Fruit fly (Drosophila melanogaster) whole organism, embryonic: ENCODE results near the gene CG8372.

Experiments used
- Atf6 ChIP-seq: fragments of 200-800 bp; sonication (Bioruptor generic); IDR thresholded peaks from 2 replicates; pipeline ENCODE4 v1.3.6; 2022; ENCODE audit warnings: missing biosample characterization, missing genetic modification characterization
- B-H1 ChIP-seq: fragments of 200-800 bp; sonication (Bioruptor generic); IDR thresholded peaks from 3 replicates; pipeline ENCODE4 v1.3.6; 2022; ENCODE audit warnings: missing biosample characterization, missing genetic modification characterization
- B-H2 ChIP-seq: fragments of 200-800 bp; sonication (Bioruptor generic); optimal IDR thresholded peaks from 2 replicates; lab custom pipeline; 2018; ENCODE audit warnings: missing biosample characterization, mild to moderate bottlenecking, missing genetic modification characterization
- Bgb ChIP-seq: fragments of 200-800 bp; sonication (Bioruptor generic); IDR thresholded peaks from 2 replicates; pipeline ENCODE4 v1.3.6; 2022; ENCODE audit warnings: missing biosample characterization, missing genetic modification characterization; ENCODE audit not compliant: partially characterized antibody
- CG10274 ChIP-seq: fragments of 200-800 bp; sonication (Bioruptor generic); optimal IDR thresholded peaks from 3 replicates; lab custom pipeline; 2017; ENCODE audit warnings: missing biosample characterization, mild to moderate bottlenecking, missing genetic modification characterization
- CG12299 ChIP-seq: fragments of 200-800 bp; sonication (Bioruptor generic); optimal IDR thresholded peaks from 2 replicates; lab custom pipeline; 2018; ENCODE audit warnings: missing biosample characterization, mild to moderate bottlenecking, missing genetic modification characterization
- CG1233 ChIP-seq: fragments of 200-800 bp; sonication (Bioruptor generic); optimal IDR thresholded peaks from 4 replicates; lab custom pipeline; 2018; ENCODE audit warnings: missing biosample characterization, mild to moderate bottlenecking, missing genetic modification characterization
- CG13624 ChIP-seq: fragments of 200-800 bp; sonication (Bioruptor generic); optimal IDR thresholded peaks from 2 replicates; lab custom pipeline; 2016; ENCODE audit warnings: missing biosample characterization, missing genetic modification characterization
- CG14710 ChIP-seq: fragments of 200-800 bp; sonication (Bioruptor generic); optimal IDR thresholded peaks from 3 replicates; lab custom pipeline; 2019; ENCODE audit warnings: missing biosample characterization, mild to moderate bottlenecking, missing genetic modification characterization, moderate library complexity
- CG17568 ChIP-seq: fragments of 200-800 bp; sonication (Bioruptor generic); optimal IDR thresholded peaks from 2 replicates; lab custom pipeline; 2018; ENCODE audit warnings: missing biosample characterization, mild to moderate bottlenecking, missing genetic modification characterization, moderate library complexity
- CG2678 ChIP-seq: fragments of 200-800 bp; sonication (Bioruptor generic); optimal IDR thresholded peaks from 3 replicates; lab custom pipeline; 2019; ENCODE audit warnings: missing biosample characterization, mild to moderate bottlenecking, missing genetic modification characterization, moderate library complexity
- CG33557 ChIP-seq: fragments of 200-800 bp; sonication (Bioruptor generic); optimal IDR thresholded peaks from 2 replicates; lab custom pipeline; 2019; ENCODE audit warnings: missing biosample characterization, mild to moderate bottlenecking, missing genetic modification characterization, moderate library complexity
- CG3726 ChIP-seq: fragments of 200-800 bp; sonication (Bioruptor generic); IDR thresholded peaks from 3 replicates; pipeline ENCODE4, ENCODE4 v1.3.6; 2022; ENCODE audit warnings: missing biosample characterization, missing genetic modification characterization
- CG5245 ChIP-seq: fragments of 200-800 bp; sonication (Bioruptor generic); optimal IDR thresholded peaks from 3 replicates; lab custom pipeline; 2016; ENCODE audit warnings: missing biosample characterization, missing genetic modification characterization
- CG5953 ChIP-seq: fragments of 200-800 bp; sonication (Bioruptor generic); IDR thresholded peaks from 2 replicates; pipeline ENCODE4 v1.3.6; 2022; ENCODE audit warnings: missing biosample characterization, missing genetic modification characterization
- CG6791 ChIP-seq: fragments of 200-800 bp; sonication (Bioruptor generic); IDR thresholded peaks from 3 replicates; pipeline ENCODE4 v1.3.6; 2022; ENCODE audit warnings: missing biosample characterization, missing genetic modification characterization; ENCODE audit not compliant: partially characterized antibody
- CG7928 ChIP-seq: fragments of 200-800 bp; sonication (Bioruptor generic); optimal IDR thresholded peaks from 2 replicates; lab custom pipeline; 2017; ENCODE audit warnings: missing biosample characterization, mild to moderate bottlenecking, missing genetic modification characterization
- Dad ChIP-seq: fragments of 200-800 bp; sonication (Bioruptor generic); optimal IDR thresholded peaks from 3 replicates; lab custom pipeline; 2016; ENCODE audit warnings: missing biosample characterization, missing genetic modification characterization
- Elba2 ChIP-seq: fragments of 200-800 bp; sonication (Bioruptor generic); optimal IDR thresholded peaks from 3 replicates; lab custom pipeline; 2016; ENCODE audit warnings: missing biosample characterization, missing genetic modification characterization
- Fer3 ChIP-seq: fragments of 200-800 bp; sonication (Bioruptor generic); optimal IDR thresholded peaks from 2 replicates; lab custom pipeline; 2018; ENCODE audit warnings: missing biosample characterization, mild to moderate bottlenecking, missing genetic modification characterization, moderate library complexity
- GATAe ChIP-seq: fragments of 200-800 bp; sonication (Bioruptor generic); conservative IDR thresholded peaks from 2 replicates; pipeline ENCODE4 v1.3.6; 2022; ENCODE audit warnings: missing biosample characterization, missing genetic modification characterization
- MTF-1 ChIP-seq: fragments of 200-800 bp; sonication (Bioruptor generic); optimal IDR thresholded peaks from 2 replicates; lab custom pipeline; 2018; ENCODE audit warnings: missing biosample characterization, mild to moderate bottlenecking, missing genetic modification characterization, borderline replicate concordance
- Med ChIP-seq: fragments of 200-800 bp; sonication (Bioruptor generic); peaks from one replicate; lab custom pipeline; 2016; ENCODE audit warnings: missing biosample characterization, missing genetic modification characterization, mild to moderate bottlenecking, inconsistent platforms, moderate library complexity
- Nf-YC ChIP-seq: fragments of 200-800 bp; optimal IDR thresholded peaks from 3 replicates; lab custom pipeline; 2019; ENCODE audit warnings: missing biosample characterization, mild to moderate bottlenecking, missing genetic modification characterization, moderate library complexity
- Poxn ChIP-seq: fragments of 200-800 bp; sonication (Bioruptor generic); IDR thresholded peaks from 2 replicates; pipeline ENCODE4 v1.3.6; 2022; ENCODE audit warnings: missing biosample characterization, missing genetic modification characterization
- Sox100B ChIP-seq: fragments of 200-800 bp; sonication (Bioruptor generic); optimal IDR thresholded peaks from 3 replicates; lab custom pipeline; 2018; ENCODE audit warnings: missing biosample characterization, mild to moderate bottlenecking, missing genetic modification characterization
- Sry-β ChIP-seq: fragments of 200-800 bp; sonication (Bioruptor generic); optimal IDR thresholded peaks from 2 replicates; lab custom pipeline; 2018; ENCODE audit warnings: missing biosample characterization, mild to moderate bottlenecking, missing genetic modification characterization, moderate library complexity
- Vsx1 ChIP-seq: fragments of 200-800 bp; sonication (Bioruptor generic); optimal IDR thresholded peaks from 2 replicates; lab custom pipeline; 2017; ENCODE audit warnings: missing biosample characterization, mild to moderate bottlenecking, missing genetic modification characterization, missing genetic modification reagents
- Xbp1 ChIP-seq: fragments of 200-800 bp; sonication (Bioruptor generic); optimal IDR thresholded peaks from 3 replicates; lab custom pipeline; 2016; ENCODE audit warnings: missing biosample characterization, mild to moderate bottlenecking, missing genetic modification characterization
- al ChIP-seq: fragments of 200-800 bp; sonication (Bioruptor generic); IDR thresholded peaks from 2 replicates; pipeline ENCODE4 v1.3.6; 2022; ENCODE audit warnings: missing biosample characterization, missing genetic modification characterization
- ap ChIP-seq: fragments of 200-800 bp; sonication (Bioruptor generic); IDR thresholded peaks from 2 replicates; pipeline ENCODE4 v1.3.6; 2022; ENCODE audit warnings: missing biosample characterization, missing genetic modification characterization
- az2 ChIP-seq: fragments of 200-800 bp; sonication (Bioruptor generic); optimal IDR thresholded peaks from 3 replicates; lab custom pipeline; 2016; ENCODE audit warnings: missing biosample characterization, missing genetic modification characterization
- chif ChIP-seq, 2 experiments: fragments of 200-800 bp; sonication (Bioruptor generic); optimal IDR thresholded peaks; 3 replicates each; lab custom pipeline; 2016; ENCODE audit warnings: missing biosample characterization in 2 of 2, missing genetic modification characterization in 2 of 2
- corto ChIP-seq: fragments of 200-800 bp; sonication (Bioruptor generic); optimal IDR thresholded peaks from 2 replicates; lab custom pipeline; 2016; ENCODE audit warnings: missing biosample characterization, mild to moderate bottlenecking, missing genetic modification characterization, moderate library complexity
- fd96Cb ChIP-seq: fragments of 200-800 bp; sonication (Bioruptor generic); optimal IDR thresholded peaks from 2 replicates; lab custom pipeline; 2018; ENCODE audit warnings: missing biosample characterization, mild to moderate bottlenecking, missing genetic modification characterization, moderate library complexity
- gsb ChIP-seq: fragments of 200-800 bp; sonication (Bioruptor generic); IDR thresholded peaks from 2 replicates; pipeline ENCODE4 v1.3.6; 2022; ENCODE audit warnings: missing biosample characterization, missing genetic modification characterization
- gt ChIP-seq: fragments of 200-800 bp; sonication (Bioruptor generic); IDR thresholded peaks from 2 replicates; pipeline ENCODE4 v1.3.6; 2022; ENCODE audit warnings: missing biosample characterization, missing genetic modification characterization
- hkb ChIP-seq, 2 experiments: fragments of 200-800 bp in 1 of 2; fragments of >200 bp in 1 of 2; sonication (Bioruptor generic) in 1 of 2; IDR thresholded peaks in 1 of 2; optimal IDR thresholded peaks in 1 of 2; 2 replicates each; pipeline versions ENCODE4 v1.3.6 to Lab custom; 2017 to 2022; ENCODE audit warnings: missing biosample characterization in 1 of 2, missing genetic modification characterization in 1 of 2
- kay ChIP-seq: fragments of 200-800 bp; sonication (Bioruptor generic); optimal IDR thresholded peaks from 2 replicates; lab custom pipeline; 2016; ENCODE audit warnings: missing biosample characterization, missing genetic modification characterization
- klu ChIP-seq: fragments of 200-800 bp; sonication (Bioruptor generic); IDR thresholded peaks from 2 replicates; pipeline ENCODE4 v1.3.6; 2022; ENCODE audit warnings: missing biosample characterization, missing genetic modification characterization
- mld ChIP-seq: fragments of 200-800 bp; sonication (Bioruptor generic); IDR thresholded peaks from 3 replicates; pipeline ENCODE4 v1.3.6; 2022; ENCODE audit warnings: missing biosample characterization, missing genetic modification characterization; ENCODE audit not compliant: partially characterized antibody
- repo ChIP-seq: fragments of 200-800 bp; sonication (Bioruptor generic); optimal IDR thresholded peaks from 2 replicates; lab custom pipeline; 2016; ENCODE audit warnings: missing biosample characterization, missing genetic modification characterization
- ro ChIP-seq: fragments of 200-800 bp; sonication (Bioruptor generic); IDR thresholded peaks from 2 replicates; pipeline ENCODE4 v1.3.6; 2022; ENCODE audit warnings: missing biosample characterization, missing genetic modification characterization
- sd ChIP-seq: fragments of 200-800 bp; sonication (Bioruptor generic); optimal IDR thresholded peaks from 3 replicates; lab custom pipeline; 2018; ENCODE audit warnings: missing biosample characterization, mild to moderate bottlenecking, missing genetic modification characterization, moderate library complexity
- ssp ChIP-seq: fragments of 200-800 bp; sonication (Bioruptor generic); IDR thresholded peaks from 2 replicates; pipeline ENCODE4 v1.3.6; 2022; ENCODE audit warnings: missing biosample characterization, missing genetic modification characterization
- tll ChIP-seq, 2 experiments: fragments of 200-800 bp in 1 of 2; fragments of >200 bp in 1 of 2; sonication (Bioruptor generic) in 1 of 2; optimal IDR thresholded peaks; 2 replicates each; lab custom pipeline; 2017 to 2019; ENCODE audit warnings: missing biosample characterization in 2 of 2, missing genetic modification characterization in 2 of 2, mild to moderate bottlenecking in 1 of 2, moderate library complexity in 1 of 2
- trem ChIP-seq: fragments of 200-800 bp; optimal IDR thresholded peaks from 3 replicates; lab custom pipeline; 2019; ENCODE audit warnings: missing biosample characterization, mild to moderate bottlenecking, missing genetic modification characterization, moderate library complexity
- vfl ChIP-seq: fragments of 200-800 bp; sonication (Bioruptor generic); optimal IDR thresholded peaks from 2 replicates; lab custom pipeline; 2016; ENCODE audit warnings: missing biosample characterization, missing genetic modification characterization
- vvl ChIP-seq: fragments of 200-800 bp; sonication (Bioruptor generic); IDR thresholded peaks from 2 replicates; pipeline ENCODE4 v1.3.6; 2022; ENCODE audit warnings: missing biosample characterization, missing genetic modification characterization
- yki ChIP-seq: fragments of >200 bp; optimal IDR thresholded peaks from 3 replicates; lab custom pipeline; 2018
- zf30C ChIP-seq: fragments of 200-800 bp; sonication (Bioruptor generic); optimal IDR thresholded peaks from 3 replicates; lab custom pipeline; 2018; ENCODE audit warnings: missing biosample characterization, mild to moderate bottlenecking, missing genetic modification characterization

The CG8372 gene

DNA sequence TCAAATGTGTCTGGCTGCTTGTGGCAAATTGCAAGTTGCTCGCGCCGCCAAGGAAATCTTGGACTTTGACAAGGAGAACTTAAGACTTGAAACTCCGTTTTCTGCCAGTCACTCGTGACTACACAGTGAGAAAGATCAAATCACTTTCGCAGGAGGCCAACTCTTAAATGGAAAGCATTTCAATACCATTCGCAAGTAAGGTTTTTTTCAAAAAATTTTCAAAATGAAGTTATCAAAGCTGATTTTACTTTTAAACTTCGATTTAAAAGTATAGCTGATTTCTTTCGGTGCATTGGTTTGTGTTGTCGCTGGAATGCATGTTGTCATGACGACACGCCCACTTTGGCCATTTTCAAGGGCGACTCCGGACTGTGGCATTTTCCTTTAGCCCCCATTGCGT lies 19.7 kb upstream of the CG8372 start (continued):
- TF ChIP-seq Atf6 (GFP tag; lab: Robert Waterston, UW): 0 out of 2 replicates have a peak, but pooled peaks have one; percentile 15
- TF ChIP-seq CG12299 (tag; lab: Kevin White, UChicago): no peak
- peak; percentile 27 for TF ChIP-seq sd
- no peak for TF ChIP-seq kay (GFP tag; lab: Kevin White, UChicago)
- TF ChIP-seq ssp (GFP tag; lab: Robert Waterston, UW): no peak
- no peak for TF ChIP-seq MTF-1
- no peak for TF ChIP-seq hkb (optimal IDR thresholded peaks at IDR 0.05; lab: Kevin White, UChicago)
- no peak for TF ChIP-seq hkb (GFP tag; IDR thresholded peaks at IDR 0.05; lab: Robert Waterston, UW)
- peak; percentile 7 for TF ChIP-seq fd96Cb (tag; lab: Kevin White, UChicago)
- no peak for TF ChIP-seq ap
- no peak for TF ChIP-seq tll (GFP tag; optimal IDR thresholded peaks at IDR 0.05; lab: Kevin White, UChicago)
- no peak for TF ChIP-seq Poxn (GFP tag; lab: Robert Waterston, UW)
- no peak for TF ChIP-seq CG6791
- TF ChIP-seq CG13624 (GFP tag; lab: Kevin White, UChicago): no peak
- no peak for TF ChIP-seq gsb (GFP tag; lab: Robert Waterston, UW)
- no peak for TF ChIP-seq trem (tag; lab: Kevin White, UChicago)
- no peak for TF ChIP-seq CG1233 (GFP tag; lab: Kevin White, UChicago)
- TF ChIP-seq ro (GFP tag; lab: Robert Waterston, UW): no peak
- TF ChIP-seq vfl (GFP tag; lab: Kevin White, UChicago): no peak
- no peak for TF ChIP-seq yki
- TF ChIP-seq CG17568 (GFP tag; lab: Kevin White, UChicago): no peak
- no peak for TF ChIP-seq corto (GFP tag; lab: Kevin White, UChicago)
- TF ChIP-seq chif (GFP tag; optimal IDR thresholded peaks at IDR 0.05; lab: Kevin White, UChicago): peak in 1 of 2 experiments; percentile 6
- peak; percentile 14 for TF ChIP-seq CG2678 (tag; lab: Kevin White, UChicago)
- TF ChIP-seq CG33557: no peak
- TF ChIP-seq Nf-YC: no peak
- no peak for TF ChIP-seq Sry-β (GFP tag; lab: Kevin White, UChicago)
- TF ChIP-seq al (GFP tag; lab: Robert Waterston, UW): no peak
- peak; percentile 66 for TF ChIP-seq Med
- TF ChIP-seq CG7928: no peak
- no peak for TF ChIP-seq Xbp1 (GFP tag; lab: Kevin White, UChicago)
- no peak for TF ChIP-seq mld (GFP tag; lab: Robert Waterston, UW)
- no peak for TF ChIP-seq Dad (GFP tag; lab: Kevin White, UChicago)
- TF ChIP-seq CG5953: no peak
- TF ChIP-seq vvl (GFP tag; lab: Robert Waterston, UW): no peak
- no peak for TF ChIP-seq B-H1 (GFP tag; lab: Robert Waterston, UW)
- no peak for TF ChIP-seq B-H2 (GFP tag; lab: Kevin White, UChicago)
- TF ChIP-seq CG5245 (GFP tag; lab: Kevin White, UChicago): no peak
- no peak for TF ChIP-seq Bgb (GFP tag; lab: Robert Waterston, UW)
- no peak for TF ChIP-seq Fer3 (tag; lab: Kevin White, UChicago)
- TF ChIP-seq klu: no peak
- TF ChIP-seq GATAe (GFP tag; lab: Robert Waterston, UW): no peak
- TF ChIP-seq az2 (GFP tag; lab: Kevin White, UChicago): peak; percentile 8
- no peak for TF ChIP-seq gt (GFP tag; lab: Robert Waterston, UW)
- no peak for TF ChIP-seq zf30C (GFP tag; lab: Kevin White, UChicago)
- no peak for TF ChIP-seq repo (GFP tag; lab: Kevin White, UChicago)
- no peak for TF ChIP-seq CG14710
- no peak for TF ChIP-seq Elba2 (GFP tag; lab: Kevin White, UChicago)
- TF ChIP-seq CG10274 (GFP tag; lab: Kevin White, UChicago): no peak
- TF ChIP-seq CG3726 (GFP tag; lab: Robert Waterston, UW): no peak
- no peak for TF ChIP-seq Sox100B (GFP tag; lab: Kevin White, UChicago)
- no peak for TF ChIP-seq Vsx1 (GFP tag; lab: Kevin White, UChicago)
